Fruit fly (Drosophila melanogaster) whole organism, embryonic: Measurements from ENCODE around the gene Antp.

Source experiments
- Bdp1 ChIP-seq: fragments of 200-800 bp; sonication (Bioruptor generic); optimal IDR thresholded peaks from 3 replicates; lab custom pipeline; 2016; ENCODE audit warnings: missing biosample characterization, missing genetic modification characterization
- CG31224 ChIP-seq: fragments of 200-800 bp; sonication (Bioruptor generic); IDR thresholded peaks from 2 replicates; pipeline ENCODE4 v1.3.6; 2022; ENCODE audit warnings: missing biosample characterization, missing genetic modification characterization
- CG34224 ChIP-seq: fragments of 200-800 bp; sonication (Bioruptor generic); IDR thresholded peaks from 3 replicates; pipeline ENCODE4 v1.3.6; 2022; ENCODE audit warnings: missing biosample characterization, missing genetic modification characterization; ENCODE audit not compliant: partially characterized antibody
- CG7556 ChIP-seq: fragments of 200-800 bp; sonication (Bioruptor generic); optimal IDR thresholded peaks from 2 replicates; lab custom pipeline; 2017; ENCODE audit warnings: missing biosample characterization, mild to moderate bottlenecking, missing genetic modification characterization
- CG7839 ChIP-seq: fragments of 200-800 bp; sonication (Bioruptor generic); optimal IDR thresholded peaks from 3 replicates; lab custom pipeline; 2018; ENCODE audit warnings: missing biosample characterization, mild to moderate bottlenecking, missing genetic modification characterization, moderate library complexity
- cwo ChIP-seq: fragments of 200-800 bp; sonication (Bioruptor generic); optimal IDR thresholded peaks from 3 replicates; lab custom pipeline; 2017; ENCODE audit warnings: missing biosample characterization, missing genetic modification characterization, mild to moderate bottlenecking, moderate library complexity, missing genetic modification reagents
- eyg ChIP-seq: fragments of 200-800 bp; sonication (Bioruptor generic); optimal IDR thresholded peaks from 3 replicates; lab custom pipeline; 2016; ENCODE audit warnings: missing biosample characterization, missing genetic modification characterization
- kay ChIP-seq: fragments of 200-800 bp; sonication (Bioruptor generic); optimal IDR thresholded peaks from 2 replicates; lab custom pipeline; 2016; ENCODE audit warnings: missing biosample characterization, missing genetic modification characterization
- pan ChIP-seq, 4 experiments: fragments of >200 bp in 3 of 4; fragments of 200-800 bp in 1 of 4; sonication (Bioruptor generic) in 1 of 4; optimal IDR thresholded peaks in 3 of 4; IDR thresholded peaks in 1 of 4; 2 replicates each; pipeline versions ENCODE4 v1.3.6 to Lab custom; 2017 to 2022; ENCODE audit warnings: missing biosample characterization in 2 of 4, missing genetic modification characterization in 2 of 4, mixed read lengths in 1 of 4
- psq ChIP-seq: fragments of 200-800 bp; sonication (Bioruptor generic); optimal IDR thresholded peaks from 2 replicates; lab custom pipeline; 2017; ENCODE audit warnings: missing biosample characterization, missing genetic modification characterization
- row ChIP-seq: fragments of 200-800 bp; sonication (Bioruptor generic); IDR thresholded peaks from 3 replicates; pipeline ENCODE4 v1.3.6; 2022; ENCODE audit warnings: missing biosample characterization, missing genetic modification characterization

DNA sequence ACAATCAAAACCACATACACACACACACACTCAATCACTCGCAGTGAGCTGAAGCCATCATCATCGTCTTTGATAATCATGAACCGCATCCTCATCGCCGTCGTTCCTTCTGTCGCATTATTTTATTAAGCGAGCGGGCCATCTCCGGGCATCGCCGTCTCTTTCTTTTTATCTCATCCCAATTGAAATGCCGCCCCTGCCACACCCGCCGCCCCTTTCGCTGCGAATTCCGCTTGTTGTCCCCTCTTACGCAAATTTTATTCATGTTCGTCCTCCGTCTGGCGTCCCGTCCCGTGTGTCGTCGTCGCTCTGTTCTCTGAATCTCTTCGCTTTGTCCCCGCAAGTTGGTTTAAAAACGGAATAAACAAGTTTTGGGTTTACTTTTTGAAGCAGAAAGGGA, 75.8 kb downstream of the Antp start:
- TF ChIP-seq Bdp1 (GFP tag; lab: Kevin White, UChicago): no peak
- TF ChIP-seq row (GFP tag; lab: Robert Waterston, UW): no peak
- no peak for TF ChIP-seq CG7556 (GFP tag; lab: Kevin White, UChicago)
- TF ChIP-seq CG34224: no peak
- TF ChIP-seq eyg (GFP tag; lab: Kevin White, UChicago): no peak
- TF ChIP-seq cwo (GFP tag; lab: Kevin White, UChicago): no peak
- TF ChIP-seq CG7839: no peak
- TF ChIP-seq pan (optimal IDR thresholded peaks at IDR 0.05; lab: Kevin White, UChicago): no peak
- TF ChIP-seq pan (GFP tag; optimal IDR thresholded peaks at IDR 0.05 in 1 of 2, IDR thresholded peaks at IDR 0.05 in 1 of 2): no peak
- no peak for TF ChIP-seq CG31224 (GFP tag; lab: Robert Waterston, UW)
- TF ChIP-seq kay (GFP tag; lab: Kevin White, UChicago): no peak
- TF ChIP-seq psq (GFP tag; lab: Kevin White, UChicago): no peak
